Worm (Caenorhabditis elegans): Measurements from ENCODE around the gene kin-19.

DNA sequence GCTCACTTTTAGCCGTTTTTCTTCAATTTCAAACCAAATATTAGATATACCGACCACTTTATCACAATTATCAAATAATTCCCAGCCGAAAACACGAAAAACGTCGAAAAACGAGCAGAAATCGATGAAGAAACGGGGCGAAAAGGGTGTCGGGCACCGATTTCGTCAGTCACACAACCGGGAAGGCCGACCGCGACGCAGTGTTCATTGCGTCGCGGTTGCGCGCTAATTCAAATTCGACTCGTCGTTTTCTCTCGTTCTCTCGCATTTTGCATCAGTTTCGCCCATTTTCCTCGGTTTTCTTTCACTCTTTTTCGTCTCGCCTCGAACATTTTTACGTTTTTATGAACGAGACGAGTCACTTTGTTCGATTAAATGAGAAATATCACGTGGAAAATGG, 1.1 kb upstream of the kin-19 start:
- no peak for TF ChIP-seq sdz-12 (GFP tag; optimal IDR thresholded peaks at IDR 0.05)
- no peak for TF ChIP-seq nhr-111 (GFP tag; optimal IDR thresholded peaks at IDR 0.05)
- no peak for TF ChIP-seq fos-1 (tag; optimal IDR thresholded peaks at IDR 0.05)
- TF ChIP-seq egl-27 (tag; optimal IDR thresholded peaks at IDR 0.05), result no peak
- peak in 1 of 2 experiments; percentile 82 for TF ChIP-seq mdl-1 (tag; optimal IDR thresholded peaks at IDR 0.05)
- no peak for TF ChIP-seq skn-1 (tag; optimal IDR thresholded peaks at IDR 0.05)
- no peak for TF ChIP-seq ztf-11 (tag; optimal IDR thresholded peaks at IDR 0.05)
- TF ChIP-seq ces-1 (GFP tag; optimal IDR thresholded peaks at IDR 0.05), result no peak
- TF ChIP-seq pha-4 (GFP tag; IDR thresholded peaks at IDR 0.05), result peak; percentile 39; the same call in 1 of the 2 replicates
- no peak for TF ChIP-seq pha-4 (tag; optimal IDR thresholded peaks at IDR 0.05)
- TF ChIP-seq mep-1 (tag; optimal IDR thresholded peaks at IDR 0.05), result peak; percentile 70

Measured in whole organism, L4 larva.